Worm (Caenorhabditis elegans) whole organism, mixed stage, embryonic: Measurements from ENCODE around the gene F42A9.6.

ENCODE experiments used
- ham-2 ChIP-seq: fragments of 200-800 bp; sonication (Bioruptor generic); optimal IDR thresholded peaks from 2 replicates; lab custom pipeline; 2018; ENCODE audit warnings: mild to moderate bottlenecking, missing genetic modification characterization, missing compliant biosample characterization
- snpc-4 ChIP-seq: fragments of 150-350 bp; optimal IDR thresholded peaks from 2 replicates; lab custom pipeline; 2014; ENCODE audit warnings: missing biosample characterization, missing genetic modification characterization

DNA sequence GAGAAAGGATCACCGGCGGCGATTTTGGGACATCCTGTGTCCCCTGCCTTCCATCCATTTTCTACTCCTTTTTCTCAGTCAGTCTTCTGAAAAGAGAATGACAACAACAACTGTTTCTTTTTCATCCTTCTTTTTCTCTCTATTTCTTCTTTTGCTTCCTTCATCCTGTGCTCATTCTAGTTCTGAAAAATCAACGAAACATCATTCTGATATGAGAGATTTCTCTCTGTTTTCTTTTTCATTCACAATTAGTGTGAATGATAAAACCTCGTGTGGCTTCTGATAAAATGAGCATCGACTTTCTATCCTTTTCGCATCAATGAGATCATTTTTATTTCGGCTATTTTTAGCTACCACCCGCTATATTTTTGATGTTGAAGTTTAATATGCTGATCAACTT is 3.8 kb upstream of the F42A9.6 start:
- TF ChIP-seq ham-2 (GFP tag; lab: Kevin White, UChicago) (no peak), snpc-4 (tag; lab: Kevin White, UChicago) (no peak)
